Worm (Caenorhabditis elegans): ENCODE results near the gene T10G3.1.

ce11 chrV:13462974-13463373 is 10.5 kb downstream of the T10G3.1 start, which contains the start of gene frm-10:
- TF ChIP-seq ztf-4 (tag; optimal IDR thresholded peaks at IDR 0.05) (no peak), ztf-11 (tag; optimal IDR thresholded peaks at IDR 0.05) (no peak), fos-1 (tag; optimal IDR thresholded peaks at IDR 0.05) (no peak), nhr-25 (tag; optimal IDR thresholded peaks at IDR 0.05) (peak; percentile 36), nhr-237 (tag; optimal IDR thresholded peaks at IDR 0.05) (no peak), nhr-12 (tag; optimal IDR thresholded peaks at IDR 0.05) (no peak), elt-2 (tag; optimal IDR thresholded peaks at IDR 0.05) (peak; percentile 89), nfya-1 (tag; optimal IDR thresholded peaks at IDR 0.05; ENCODE audit: insufficient read depth) (peak; percentile 67), tbx-2 (tag; optimal IDR thresholded peaks at IDR 0.05) (no peak), ama-1 (optimal IDR thresholded peaks at IDR 0.05) (no peak), egl-27 (tag; optimal IDR thresholded peaks at IDR 0.05) (no peak)
